Fruit fly (Drosophila melanogaster): ENCODE results near the gene Or22c.

dm6 chr2L:2031522-2031921, 22.9 kb upstream of the Or22c start:
- TF ChIP-seq insv (optimal IDR thresholded peaks at IDR 0.05) (no peak), psq (optimal IDR thresholded peaks at IDR 0.05) (no peak), ttk (optimal IDR thresholded peaks at IDR 0.05) (no peak), Sin3A (optimal IDR thresholded peaks at IDR 0.05) (no peak), h (optimal IDR thresholded peaks at IDR 0.05) (no peak)

Measured in Kc167 (cell line).